Fruit fly (Drosophila melanogaster) whole organism, embryonic: ENCODE measurements around the gene Dmtn.

Source experiments
- Abd-B ChIP-seq: fragments of 200-800 bp; sonication (Bioruptor generic); optimal IDR thresholded peaks from 2 replicates; lab custom pipeline; 2018; ENCODE audit warnings: missing biosample characterization, mild to moderate bottlenecking, missing genetic modification characterization, moderate library complexity
- Bteb2 ChIP-seq: fragments of 200-800 bp; sonication (Bioruptor generic); optimal IDR thresholded peaks from 2 replicates; lab custom pipeline; 2016; ENCODE audit warnings: missing biosample characterization, missing genetic modification characterization
- CG10274 ChIP-seq: fragments of 200-800 bp; sonication (Bioruptor generic); optimal IDR thresholded peaks from 3 replicates; lab custom pipeline; 2017; ENCODE audit warnings: missing biosample characterization, mild to moderate bottlenecking, missing genetic modification characterization
- CG12659 ChIP-seq: fragments of 200-800 bp; sonication (Bioruptor generic); optimal IDR thresholded peaks from 3 replicates; lab custom pipeline; 2017; ENCODE audit warnings: mild to moderate bottlenecking, missing biosample characterization, missing genetic modification reagents, missing genetic modification characterization
- CG13424 ChIP-seq: fragments of 200-800 bp; sonication (Bioruptor generic); optimal IDR thresholded peaks from 2 replicates; lab custom pipeline; 2019; ENCODE audit warnings: missing biosample characterization, mild to moderate bottlenecking, missing genetic modification characterization, moderate library complexity
- CG15011 ChIP-seq: fragments of 200-800 bp; sonication (Bioruptor generic); optimal IDR thresholded peaks from 3 replicates; lab custom pipeline; 2018; ENCODE audit warnings: missing biosample characterization, mild to moderate bottlenecking, missing genetic modification characterization
- CG18599 ChIP-seq: fragments of 200-800 bp; sonication (Bioruptor generic); optimal IDR thresholded peaks from 3 replicates; lab custom pipeline; 2017; ENCODE audit warnings: missing biosample characterization, missing genetic modification characterization, mild to moderate bottlenecking, moderate library complexity, missing genetic modification reagents
- CG2678 ChIP-seq: fragments of 200-800 bp; sonication (Bioruptor generic); optimal IDR thresholded peaks from 3 replicates; lab custom pipeline; 2019; ENCODE audit warnings: missing biosample characterization, mild to moderate bottlenecking, missing genetic modification characterization, moderate library complexity
- CG30403 ChIP-seq: fragments of 200-800 bp; sonication (Bioruptor generic); optimal IDR thresholded peaks from 3 replicates; lab custom pipeline; 2016; ENCODE audit warnings: missing biosample characterization, missing genetic modification characterization
- CG32772 ChIP-seq: fragments of 200-800 bp; sonication (Bioruptor generic); IDR thresholded peaks from 2 replicates; pipeline ENCODE4 v1.3.6; 2022; ENCODE audit warnings: missing biosample characterization, missing genetic modification characterization
- CG33213 ChIP-seq: fragments of 200-800 bp; sonication (Bioruptor generic); optimal IDR thresholded peaks from 3 replicates; lab custom pipeline; 2016; ENCODE audit warnings: missing biosample characterization, missing genetic modification characterization
- CG34376 ChIP-seq: fragments of 200-800 bp; sonication (Bioruptor generic); optimal IDR thresholded peaks from 2 replicates; lab custom pipeline; 2018; ENCODE audit warnings: missing biosample characterization, mild to moderate bottlenecking, missing genetic modification characterization
- CG6254 ChIP-seq: fragments of 200-800 bp; sonication (Bioruptor generic); optimal IDR thresholded peaks from 3 replicates; lab custom pipeline; 2017; ENCODE audit warnings: mild to moderate bottlenecking, missing biosample characterization, missing genetic modification reagents, missing genetic modification characterization
- CG6272 ChIP-seq: fragments of 200-800 bp; sonication (Bioruptor generic); IDR thresholded peaks from 2 replicates; pipeline ENCODE4 v1.3.6; 2022; ENCODE audit warnings: missing biosample characterization, missing genetic modification characterization
- CG6765 ChIP-seq: fragments of 200-800 bp; sonication (Bioruptor generic); optimal IDR thresholded peaks from 3 replicates; lab custom pipeline; 2017; ENCODE audit warnings: missing biosample characterization, mild to moderate bottlenecking, missing genetic modification characterization
- CG6854 ChIP-seq: fragments of 200-800 bp; sonication (Bioruptor generic); optimal IDR thresholded peaks from 3 replicates; lab custom pipeline; 2017; ENCODE audit warnings: missing biosample characterization, mild to moderate bottlenecking, missing genetic modification characterization
- CG8089 ChIP-seq: fragments of 200-800 bp; sonication (Bioruptor generic); optimal IDR thresholded peaks from 3 replicates; lab custom pipeline; 2016; ENCODE audit warnings: missing biosample characterization, missing genetic modification characterization
- CG9215 ChIP-seq: fragments of 200-800 bp; sonication (Bioruptor generic); IDR thresholded peaks from 2 replicates; pipeline ENCODE4 v1.3.6; 2022; ENCODE audit warnings: missing biosample characterization, missing genetic modification characterization
- CHES-1-like ChIP-seq: fragments of 200-800 bp; sonication (Bioruptor generic); optimal IDR thresholded peaks from 2 replicates; lab custom pipeline; 2016; ENCODE audit warnings: missing biosample characterization, missing genetic modification characterization
- Deaf1 ChIP-seq: fragments of 200-800 bp; optimal IDR thresholded peaks from 3 replicates; lab custom pipeline; 2019; ENCODE audit warnings: missing biosample characterization, mild to moderate bottlenecking, missing genetic modification characterization, moderate library complexity
- Dp ChIP-seq: fragments of 200-800 bp; sonication (Bioruptor generic); optimal IDR thresholded peaks from 2 replicates; lab custom pipeline; 2018; ENCODE audit warnings: missing biosample characterization, mild to moderate bottlenecking, missing genetic modification characterization, moderate library complexity
- Eip74EF ChIP-seq, 2 experiments: fragments of 200-800 bp in 1 of 2; fragments of >200 bp in 1 of 2; sonication (Bioruptor generic) in 1 of 2; optimal IDR thresholded peaks; 2 replicates each; lab custom pipeline; 2017 to 2019; ENCODE audit warnings: missing biosample characterization in 2 of 2, missing genetic modification characterization in 2 of 2, mild to moderate bottlenecking in 1 of 2, moderate library complexity in 1 of 2
- H2.0 ChIP-seq: fragments of 200-800 bp; sonication (Bioruptor generic); IDR thresholded peaks from 2 replicates; pipeline ENCODE4 v1.3.6; 2022; ENCODE audit warnings: missing biosample characterization, missing genetic modification characterization
- HmgD ChIP-seq: fragments of 200-800 bp; sonication (Bioruptor generic); optimal IDR thresholded peaks from 3 replicates; lab custom pipeline; 2016; ENCODE audit warnings: missing biosample characterization, missing genetic modification characterization
- Hr78 ChIP-seq, 2 experiments: fragments of 200-800 bp in 1 of 2; fragments of >200 bp in 1 of 2; sonication (Bioruptor generic) in 1 of 2; optimal IDR thresholded peaks; 2 replicates each; lab custom pipeline; 2017 to 2019; ENCODE audit warnings: missing biosample characterization in 2 of 2, missing genetic modification characterization in 2 of 2, mild to moderate bottlenecking in 1 of 2, moderate library complexity in 1 of 2
- Lpt ChIP-seq: fragments of >200 bp; optimal IDR thresholded peaks from 2 replicates; lab custom pipeline; 2018; ENCODE audit warnings: missing biosample characterization, missing genetic modification characterization
- MBD-R2 ChIP-seq: fragments of 200-800 bp; sonication (Bioruptor generic); IDR thresholded peaks from 2 replicates; pipeline ENCODE4 v1.3.6; 2022; ENCODE audit warnings: missing biosample characterization, missing genetic modification characterization
- YL-1 ChIP-seq: fragments of 200-800 bp; sonication (Bioruptor generic); optimal IDR thresholded peaks from 3 replicates; lab custom pipeline; 2017; ENCODE audit warnings: missing biosample characterization, mild to moderate bottlenecking, missing genetic modification characterization
- al ChIP-seq: fragments of 200-800 bp; sonication (Bioruptor generic); IDR thresholded peaks from 2 replicates; pipeline ENCODE4 v1.3.6; 2022; ENCODE audit warnings: missing biosample characterization, missing genetic modification characterization
- cg ChIP-seq: fragments of 200-800 bp; sonication (Bioruptor generic); optimal IDR thresholded peaks from 3 replicates; lab custom pipeline; 2019; ENCODE audit warnings: missing biosample characterization, mild to moderate bottlenecking, missing genetic modification characterization, moderate library complexity
- chif ChIP-seq, 2 experiments: fragments of 200-800 bp; sonication (Bioruptor generic); optimal IDR thresholded peaks; 3 replicates each; lab custom pipeline; 2016; ENCODE audit warnings: missing biosample characterization in 2 of 2, missing genetic modification characterization in 2 of 2
- chinmo ChIP-seq: fragments of 200-800 bp; sonication (Bioruptor generic); IDR thresholded peaks from 4 replicates; pipeline ENCODE4 v1.3.6; 2022; ENCODE audit warnings: missing biosample characterization, missing genetic modification characterization; ENCODE audit not compliant: partially characterized antibody
- chm ChIP-seq: fragments of 200-800 bp; sonication (Bioruptor generic); IDR thresholded peaks from 2 replicates; pipeline ENCODE4 v1.3.6; 2022; ENCODE audit warnings: missing biosample characterization, missing genetic modification characterization
- dysf ChIP-seq: fragments of 200-800 bp; sonication (Bioruptor generic); IDR thresholded peaks from 3 replicates; pipeline ENCODE4 v1.3.6; 2022; ENCODE audit warnings: missing biosample characterization, missing genetic modification characterization
- esg ChIP-seq: fragments of 200-800 bp; sonication (Bioruptor generic); conservative IDR thresholded peaks from 2 replicates; pipeline ENCODE4 v1.3.6; 2022; ENCODE audit warnings: missing biosample characterization, missing genetic modification characterization
- fru ChIP-seq: fragments of >200 bp; optimal IDR thresholded peaks from 2 replicates; lab custom pipeline; 2017
- gfzf ChIP-seq: fragments of 200-800 bp; sonication (Bioruptor generic); optimal IDR thresholded peaks from 2 replicates; lab custom pipeline; 2016; ENCODE audit warnings: missing biosample characterization, mild to moderate bottlenecking, missing genetic modification characterization, moderate library complexity
- kah ChIP-seq: fragments of 200-800 bp; sonication (Bioruptor generic); optimal IDR thresholded peaks from 2 replicates; lab custom pipeline; 2018; ENCODE audit warnings: missing biosample characterization, mild to moderate bottlenecking, missing genetic modification characterization
- ken ChIP-seq: fragments of 200-800 bp; sonication (Bioruptor generic); IDR thresholded peaks from 3 replicates; pipeline ENCODE4 v1.3.6; 2022; ENCODE audit warnings: missing biosample characterization, missing genetic modification characterization
- klu ChIP-seq: fragments of 200-800 bp; sonication (Bioruptor generic); IDR thresholded peaks from 2 replicates; pipeline ENCODE4 v1.3.6; 2022; ENCODE audit warnings: missing biosample characterization, missing genetic modification characterization
- lab ChIP-seq: fragments of 200-800 bp; sonication (Bioruptor generic); optimal IDR thresholded peaks from 3 replicates; lab custom pipeline; 2017; ENCODE audit warnings: missing biosample characterization, missing genetic modification characterization, mild to moderate bottlenecking, moderate library complexity, missing genetic modification reagents
- lov ChIP-seq, 2 experiments: fragments of 200-800 bp in 1 of 2; fragments of >200 bp in 1 of 2; sonication (Bioruptor generic) in 1 of 2; IDR thresholded peaks in 1 of 2; optimal IDR thresholded peaks in 1 of 2; 2 replicates in 1 of 2; 3 replicates in 1 of 2; pipeline versions ENCODE4 v1.3.6 to Lab custom; 2017 to 2022; ENCODE audit warnings: missing biosample characterization in 1 of 2, missing genetic modification characterization in 1 of 2
- org-1 ChIP-seq: fragments of 200-800 bp; sonication (Bioruptor generic); optimal IDR thresholded peaks from 2 replicates; lab custom pipeline; 2017; ENCODE audit warnings: missing biosample characterization, missing genetic modification characterization
- pan ChIP-seq, 4 experiments: fragments of >200 bp in 3 of 4; fragments of 200-800 bp in 1 of 4; sonication (Bioruptor generic) in 1 of 4; optimal IDR thresholded peaks in 3 of 4; IDR thresholded peaks in 1 of 4; 2 replicates each; pipeline versions ENCODE4 v1.3.6 to Lab custom; 2017 to 2022; ENCODE audit warnings: missing biosample characterization in 2 of 4, missing genetic modification characterization in 2 of 4, mixed read lengths in 1 of 4
- pita ChIP-seq: fragments of 200-800 bp; sonication (Bioruptor generic); optimal IDR thresholded peaks from 2 replicates; lab custom pipeline; 2017; ENCODE audit warnings: missing biosample characterization, mild to moderate bottlenecking, missing genetic modification characterization
- pnt ChIP-seq: fragments of 200-800 bp; sonication (Bioruptor generic); optimal IDR thresholded peaks from 3 replicates; lab custom pipeline; 2016; ENCODE audit warnings: missing biosample characterization, missing genetic modification characterization
- prd ChIP-seq, 3 experiments: fragments of >200 bp in 2 of 3; fragments of 200-800 bp in 1 of 3; sonication (Bioruptor generic) in 1 of 3; optimal IDR thresholded peaks in 2 of 3; IDR thresholded peaks in 1 of 3; 2 replicates in 2 of 3; 3 replicates in 1 of 3; pipeline versions ENCODE4 v1.3.6 to Lab custom; 2017 to 2022; ENCODE audit warnings: missing biosample characterization in 1 of 3, missing genetic modification characterization in 1 of 3
- rib ChIP-seq: fragments of 200-800 bp; sonication (Bioruptor generic); IDR thresholded peaks from 2 replicates; pipeline ENCODE4 v1.3.6; 2022; ENCODE audit warnings: missing biosample characterization, missing genetic modification characterization
- zf30C ChIP-seq: fragments of 200-800 bp; sonication (Bioruptor generic); optimal IDR thresholded peaks from 3 replicates; lab custom pipeline; 2018; ENCODE audit warnings: missing biosample characterization, mild to moderate bottlenecking, missing genetic modification characterization

Dmtn gene

dm6 chr3R:6350755-6351154 lies 54.9 kb downstream of the Dmtn start, which contains the start of gene Pak (continued):
- no peak for TF ChIP-seq pita (GFP tag; lab: Kevin White, UChicago)
- TF ChIP-seq lov (optimal IDR thresholded peaks at IDR 0.05; lab: Kevin White, UChicago), result no peak
- no peak for TF ChIP-seq lov (GFP tag; IDR thresholded peaks at IDR 0.05; lab: Robert Waterston, UW)
- no peak for TF ChIP-seq CG34376 (GFP tag; lab: Kevin White, UChicago)
- TF ChIP-seq CHES-1-like (GFP tag; lab: Kevin White, UChicago), result peak; percentile 11
- TF ChIP-seq CG6765 (GFP tag; lab: Kevin White, UChicago), result no peak
- no peak for TF ChIP-seq CG6254 (GFP tag; lab: Kevin White, UChicago)
- TF ChIP-seq klu (GFP tag; lab: Robert Waterston, UW), result no peak
- TF ChIP-seq Bteb2 (GFP tag; lab: Kevin White, UChicago), result no peak
- peak; percentile 64 for TF ChIP-seq Dp (GFP tag; lab: Kevin White, UChicago)
- TF ChIP-seq rib (GFP tag; lab: Robert Waterston, UW), result no peak
- no peak for TF ChIP-seq CG8089
- peak; percentile 89; the same call in 2 of the 4 replicates for TF ChIP-seq chinmo (GFP tag; lab: Robert Waterston, UW)
- TF ChIP-seq CG6272, result no peak
- no peak for TF ChIP-seq CG10274 (GFP tag; lab: Kevin White, UChicago)
- TF ChIP-seq CG2678 (tag; lab: Kevin White, UChicago), result no peak
- no peak for TF ChIP-seq fru (lab: Kevin White, UChicago)
- TF ChIP-seq YL-1 (GFP tag; lab: Kevin White, UChicago), result peak; percentile 15
- no peak for TF ChIP-seq chif (GFP tag; optimal IDR thresholded peaks at IDR 0.05; lab: Kevin White, UChicago)
- TF ChIP-seq CG15011 (GFP tag; lab: Kevin White, UChicago), result no peak
- TF ChIP-seq al (GFP tag; lab: Robert Waterston, UW), result no peak
- no peak for TF ChIP-seq CG9215 (GFP tag; lab: Robert Waterston, UW)
- TF ChIP-seq CG33213 (GFP tag; lab: Kevin White, UChicago), result peak; percentile 45
- no peak for TF ChIP-seq Lpt
- TF ChIP-seq prd (optimal IDR thresholded peaks at IDR 0.05; lab: Kevin White, UChicago), result no peak
- no peak for TF ChIP-seq prd (GFP tag; IDR thresholded peaks at IDR 0.05; lab: Robert Waterston, UW)
- TF ChIP-seq gfzf, result peak; percentile 56
- TF ChIP-seq CG18599 (GFP tag; lab: Kevin White, UChicago), result no peak
- TF ChIP-seq CG32772 (GFP tag; lab: Robert Waterston, UW), result no peak
- no peak for TF ChIP-seq dysf (GFP tag; lab: Robert Waterston, UW)
- no peak for TF ChIP-seq chm (GFP tag; lab: Robert Waterston, UW)
- no peak for TF ChIP-seq lab (GFP tag; lab: Kevin White, UChicago)
- TF ChIP-seq org-1 (GFP tag; lab: Kevin White, UChicago), result no peak
- no peak for TF ChIP-seq CG30403 (GFP tag; lab: Kevin White, UChicago)
- no peak for TF ChIP-seq HmgD
- TF ChIP-seq Deaf1 (tag; lab: Kevin White, UChicago), result no peak
- TF ChIP-seq Abd-B, result peak; percentile 12
- peak; percentile 62 for TF ChIP-seq CG12659 (GFP tag; lab: Kevin White, UChicago)
- no peak for TF ChIP-seq kah (GFP tag; lab: Kevin White, UChicago)
- TF ChIP-seq CG13424, result no peak
- no peak for TF ChIP-seq pan (optimal IDR thresholded peaks at IDR 0.05; lab: Kevin White, UChicago)
- TF ChIP-seq pan (GFP tag; optimal IDR thresholded peaks at IDR 0.05 in 1 of 2, IDR thresholded peaks at IDR 0.05 in 1 of 2), result no peak
- TF ChIP-seq MBD-R2 (GFP tag; lab: Robert Waterston, UW), result peak; percentile 72
- TF ChIP-seq CG6854 (GFP tag; lab: Kevin White, UChicago), result no peak
- no peak for TF ChIP-seq pnt (GFP tag; lab: Kevin White, UChicago)
- TF ChIP-seq esg (GFP tag; lab: Robert Waterston, UW), result no peak
- TF ChIP-seq zf30C (GFP tag; lab: Kevin White, UChicago), result no peak
- no peak for TF ChIP-seq ken (GFP tag; lab: Robert Waterston, UW)
- no peak for TF ChIP-seq Eip74EF (GFP tag; optimal IDR thresholded peaks at IDR 0.05; lab: Kevin White, UChicago)
- TF ChIP-seq cg (GFP tag; lab: Kevin White, UChicago), result no peak
- TF ChIP-seq H2.0, result no peak
- no peak for TF ChIP-seq Hr78 (GFP tag; optimal IDR thresholded peaks at IDR 0.05; lab: Kevin White, UChicago)
